Fruit fly (Drosophila melanogaster) whole organism, pupa: ENCODE results near the gene CG15515.

Source experiments
- CG10348 ChIP-seq: fragments of 200-800 bp; sonication (Bioruptor generic); IDR thresholded peaks from 2 replicates; pipeline ENCODE4 v1.3.6; 2022; ENCODE audit warnings: missing biosample characterization, missing genetic modification characterization
- CG12605 ChIP-seq: fragments of 200-800 bp; sonication (Bioruptor generic); IDR thresholded peaks from 2 replicates; pipeline ENCODE4 v1.3.6; 2022; ENCODE audit warnings: missing biosample characterization, missing genetic modification characterization
- CG13204 ChIP-seq: fragments of 200-800 bp; sonication (Bioruptor generic); optimal IDR thresholded peaks from 2 replicates; lab custom pipeline; 2018; ENCODE audit warnings: missing biosample characterization, mild to moderate bottlenecking, missing genetic modification characterization, moderate library complexity
- CG14655 ChIP-seq: fragments of 200-800 bp; sonication (Bioruptor generic); optimal IDR thresholded peaks from 3 replicates; lab custom pipeline; 2017; ENCODE audit warnings: mild to moderate bottlenecking, missing biosample characterization, missing genetic modification reagents, missing genetic modification characterization
- CG15710 ChIP-seq: fragments of 200-800 bp; sonication (Bioruptor generic); optimal IDR thresholded peaks from 2 replicates; lab custom pipeline; 2018; ENCODE audit warnings: missing biosample characterization, mild to moderate bottlenecking, missing genetic modification characterization, moderate library complexity
- CG17806 ChIP-seq: fragments of 200-800 bp; sonication (Bioruptor generic); optimal IDR thresholded peaks from 2 replicates; lab custom pipeline; 2018; ENCODE audit warnings: missing biosample characterization, mild to moderate bottlenecking, missing genetic modification characterization, moderate library complexity
- CG32121 ChIP-seq: fragments of 200-800 bp; sonication (Bioruptor generic); IDR thresholded peaks from 2 replicates; pipeline ENCODE4 v1.3.6; 2022; ENCODE audit warnings: missing biosample characterization, missing genetic modification characterization
- CG34367 ChIP-seq: fragments of 200-800 bp; sonication (Bioruptor generic); optimal IDR thresholded peaks from 2 replicates; lab custom pipeline; 2018; ENCODE audit warnings: missing biosample characterization, mild to moderate bottlenecking, missing genetic modification characterization
- CG4496 ChIP-seq: fragments of 200-800 bp; sonication (Bioruptor generic); IDR thresholded peaks from 3 replicates; pipeline ENCODE4 v1.3.6; 2022; ENCODE audit warnings: missing biosample characterization, missing genetic modification characterization
- CG8159 ChIP-seq: fragments of 200-800 bp; sonication (Bioruptor generic); optimal IDR thresholded peaks from 3 replicates; lab custom pipeline; 2018; ENCODE audit warnings: missing biosample characterization, mild to moderate bottlenecking, missing genetic modification characterization, moderate library complexity
- CG8301 ChIP-seq: fragments of 200-800 bp; sonication (Bioruptor generic); optimal IDR thresholded peaks from 2 replicates; lab custom pipeline; 2018; ENCODE audit warnings: missing biosample characterization, mild to moderate bottlenecking, missing genetic modification characterization
- CG9948 ChIP-seq: fragments of 200-800 bp; sonication (Bioruptor generic); optimal IDR thresholded peaks from 2 replicates; lab custom pipeline; 2018; ENCODE audit warnings: missing biosample characterization, mild to moderate bottlenecking, missing genetic modification characterization, moderate library complexity
- D1 ChIP-seq: fragments of 200-800 bp; sonication (Bioruptor generic); optimal IDR thresholded peaks from 2 replicates; lab custom pipeline; 2018; ENCODE audit warnings: missing biosample characterization, mild to moderate bottlenecking, missing genetic modification characterization, moderate library complexity
- EcR ChIP-seq: fragments of 200-800 bp; sonication (Bioruptor generic); optimal IDR thresholded peaks from 3 replicates; lab custom pipeline; 2019; ENCODE audit warnings: missing biosample characterization, missing genetic modification characterization, mild to moderate bottlenecking, moderate library complexity, missing genetic modification reagents
- Ets98B ChIP-seq: fragments of 200-800 bp; sonication (Bioruptor generic); IDR thresholded peaks from 2 replicates; pipeline ENCODE4 v1.3.6; 2022; ENCODE audit warnings: missing biosample characterization, missing genetic modification characterization
- Pif1A ChIP-seq: fragments of 200-800 bp; sonication (Bioruptor generic); optimal IDR thresholded peaks from 3 replicates; lab custom pipeline; 2016; ENCODE audit warnings: missing biosample characterization, missing genetic modification characterization
- Pif1B ChIP-seq: fragments of 200-800 bp; sonication (Bioruptor generic); optimal IDR thresholded peaks from 3 replicates; lab custom pipeline; 2016; ENCODE audit warnings: missing biosample characterization, missing genetic modification characterization
- Snoo ChIP-seq: fragments of 200-800 bp; sonication (Bioruptor generic); optimal IDR thresholded peaks from 3 replicates; lab custom pipeline; 2017; ENCODE audit warnings: missing biosample characterization, mild to moderate bottlenecking, missing genetic modification characterization, inconsistent platforms
- fd96Ca ChIP-seq: fragments of 200-800 bp; sonication (Bioruptor generic); IDR thresholded peaks from 3 replicates; pipeline ENCODE4 v1.3.6; 2022; ENCODE audit warnings: missing biosample characterization, missing genetic modification characterization
- gl ChIP-seq: fragments of 200-800 bp; sonication (Bioruptor generic); optimal IDR thresholded peaks from 2 replicates; lab custom pipeline; 2018; ENCODE audit warnings: missing biosample characterization, mild to moderate bottlenecking, missing genetic modification characterization
- rn ChIP-seq: fragments of 200-800 bp; sonication (Bioruptor generic); IDR thresholded peaks from 2 replicates; pipeline ENCODE4 v1.3.6; 2022; ENCODE audit warnings: missing biosample characterization, missing genetic modification characterization

The CG15515 gene

dm6 chr3R:29876232-29876631 lies 29.0 kb upstream of the CG15515 start:
- no peak for TF ChIP-seq gl
- TF ChIP-seq Ets98B (GFP tag; lab: Robert Waterston, UW) = peak; percentile 7; the same call in 1 of the 2 replicates
- no peak for TF ChIP-seq CG32121
- TF ChIP-seq Pif1A (GFP tag; lab: Kevin White, UChicago) = no peak

dm6 chr3R:29876733-29877193 lies 28.5 kb upstream of the CG15515 start, which contains the start of gene CG31038:
Gene CG31038, plus strand, starts transcription at chr3R:29877059.
- TF ChIP-seq gl (peak; percentile 29), CG17806 (tag; lab: Kevin White, UChicago) (no peak), rn (GFP tag; lab: Robert Waterston, UW) (no peak), CG9948 (tag; lab: Kevin White, UChicago) (peak; percentile 18), CG8159 (tag; lab: Kevin White, UChicago) (peak; percentile 58), Pif1B (peak; percentile 62), EcR (peak; percentile 68), CG13204 (GFP tag; lab: Kevin White, UChicago) (peak; percentile 52), CG8301 (peak; percentile 55), CG15710 (tag; lab: Kevin White, UChicago) (peak; percentile 12), D1 (tag; lab: Kevin White, UChicago) (no peak), Snoo (no peak), CG4496 (GFP tag; lab: Robert Waterston, UW) (peak; percentile 77), CG32121 (peak; percentile 68; the same call in 1 of the 2 replicates), Ets98B (GFP tag; lab: Robert Waterston, UW) (peak; percentile 85; the same call in 1 of the 2 replicates), CG10348 (no peak), CG12605 (peak; percentile 71), Pif1A (GFP tag; lab: Kevin White, UChicago) (peak; percentile 61), CG34367 (tag; lab: Kevin White, UChicago) (peak; percentile 27), fd96Ca (GFP tag; lab: Robert Waterston, UW) (peak; percentile 50; the same call in 1 of the 3 replicates), CG14655 (GFP tag; lab: Kevin White, UChicago) (peak; percentile 62)

- no peak for TF ChIP-seq CG13204 (GFP tag; lab: Kevin White, UChicago)
- TF ChIP-seq EcR = no peak
- TF ChIP-seq CG4496 (GFP tag; lab: Robert Waterston, UW) = no peak
- no peak for TF ChIP-seq D1 (tag; lab: Kevin White, UChicago)
- no peak for TF ChIP-seq CG17806 (tag; lab: Kevin White, UChicago)
- TF ChIP-seq rn (GFP tag; lab: Robert Waterston, UW) = no peak
- TF ChIP-seq CG14655 (GFP tag; lab: Kevin White, UChicago) = no peak
- TF ChIP-seq Pif1B = no peak
- TF ChIP-seq CG15710 (tag; lab: Kevin White, UChicago) = no peak
- TF ChIP-seq Ets98B (GFP tag; lab: Robert Waterston, UW) = no peak
- TF ChIP-seq Pif1A (GFP tag; lab: Kevin White, UChicago) = no peak
- no peak for TF ChIP-seq CG34367 (tag; lab: Kevin White, UChicago)
- TF ChIP-seq gl = no peak
- no peak for TF ChIP-seq CG12605
- TF ChIP-seq CG8159 (tag; lab: Kevin White, UChicago) = no peak
- TF ChIP-seq CG10348 = no peak
- TF ChIP-seq CG9948 (tag; lab: Kevin White, UChicago) = no peak
- TF ChIP-seq CG8301 = no peak
Measured at dm6 chr3R:29880306-29880705, 25.0 kb upstream of the CG15515 start.

- no peak for TF ChIP-seq CG32121
- TF ChIP-seq CG4496 (GFP tag; lab: Robert Waterston, UW) = no peak
- no peak for TF ChIP-seq Pif1A (GFP tag; lab: Kevin White, UChicago)
- TF ChIP-seq CG9948 (tag; lab: Kevin White, UChicago) = no peak
- no peak for TF ChIP-seq EcR
- TF ChIP-seq CG12605 = no peak
- TF ChIP-seq CG34367 (tag; lab: Kevin White, UChicago) = no peak
- TF ChIP-seq CG13204 (GFP tag; lab: Kevin White, UChicago) = no peak
- no peak for TF ChIP-seq fd96Ca (GFP tag; lab: Robert Waterston, UW)
- no peak for TF ChIP-seq CG8301
Measured at dm6 chr3R:29891183-29891582, 14.1 kb upstream of the CG15515 start.

dm6 chr3R:29893030-29893429 lies 12.2 kb upstream of the CG15515 start:
- no peak for TF ChIP-seq CG17806 (tag; lab: Kevin White, UChicago)

- TF ChIP-seq Pif1A (GFP tag; lab: Kevin White, UChicago) = peak; percentile 33
- peak; percentile 36; the same call in 1 of the 2 replicates for TF ChIP-seq rn (GFP tag; lab: Robert Waterston, UW)
- peak; percentile 58 for TF ChIP-seq CG8301
- no peak for TF ChIP-seq CG17806 (tag; lab: Kevin White, UChicago)
- TF ChIP-seq CG4496 (GFP tag; lab: Robert Waterston, UW) = peak; percentile 50; the same call in 2 of the 3 replicates
- TF ChIP-seq Ets98B (GFP tag; lab: Robert Waterston, UW) = peak; percentile 66
- peak; percentile 85 for TF ChIP-seq fd96Ca (GFP tag; lab: Robert Waterston, UW)
- TF ChIP-seq CG8159 (tag; lab: Kevin White, UChicago) = no peak
- TF ChIP-seq gl = no peak
- TF ChIP-seq Snoo = no peak
- no peak for TF ChIP-seq CG34367 (tag; lab: Kevin White, UChicago)
- TF ChIP-seq CG32121 = peak; percentile 80
- TF ChIP-seq CG9948 (tag; lab: Kevin White, UChicago) = no peak
- 0 out of 2 replicates have a peak, but pooled peaks have one; percentile 26 for TF ChIP-seq CG10348
- TF ChIP-seq CG14655 (GFP tag; lab: Kevin White, UChicago) = peak; percentile 51
- peak; percentile 42; the same call in 1 of the 2 replicates for TF ChIP-seq CG12605
Measured at dm6 chr3R:29894393-29894792, 10.9 kb upstream of the CG15515 start.
